Fruit fly (Drosophila melanogaster) whole organism, embryonic: Measurements from ENCODE around the gene Mybbp1A.

Experiments
- CG11093 ChIP-seq: fragments of 200-800 bp; sonication (Bioruptor generic); IDR thresholded peaks from 3 replicates; pipeline ENCODE4 v1.3.6; 2022; ENCODE audit warnings: missing biosample characterization, missing genetic modification characterization
- CG11456 ChIP-seq: fragments of 200-800 bp; sonication (Bioruptor generic); IDR thresholded peaks from 3 replicates; pipeline ENCODE4 v1.3.6; 2022; ENCODE audit warnings: missing biosample characterization, missing genetic modification characterization
- CG12659 ChIP-seq: fragments of 200-800 bp; sonication (Bioruptor generic); optimal IDR thresholded peaks from 3 replicates; lab custom pipeline; 2017; ENCODE audit warnings: mild to moderate bottlenecking, missing biosample characterization, missing genetic modification reagents, missing genetic modification characterization
- CG13287 ChIP-seq: fragments of 200-800 bp; sonication (Bioruptor generic); IDR thresholded peaks from 2 replicates; pipeline ENCODE4 v1.3.6; 2022; ENCODE audit warnings: missing biosample characterization, missing genetic modification characterization; ENCODE audit not compliant: partially characterized antibody
- CG13775 ChIP-seq: fragments of 200-800 bp; sonication (Bioruptor generic); optimal IDR thresholded peaks from 3 replicates; lab custom pipeline; 2017; ENCODE audit warnings: missing biosample characterization, mild to moderate bottlenecking, missing genetic modification characterization
- CG14710 ChIP-seq: fragments of 200-800 bp; sonication (Bioruptor generic); optimal IDR thresholded peaks from 3 replicates; lab custom pipeline; 2019; ENCODE audit warnings: missing biosample characterization, mild to moderate bottlenecking, missing genetic modification characterization, moderate library complexity
- CG14860 ChIP-seq: fragments of 200-800 bp; sonication (Bioruptor generic); IDR thresholded peaks from 3 replicates; pipeline ENCODE4 v1.3.6; 2022; ENCODE audit warnings: missing biosample characterization, missing genetic modification characterization; ENCODE audit not compliant: partially characterized antibody
- CG1603 ChIP-seq: fragments of 200-800 bp; sonication (Bioruptor generic); optimal IDR thresholded peaks from 2 replicates; lab custom pipeline; 2019; ENCODE audit warnings: missing biosample characterization, mild to moderate bottlenecking, missing genetic modification characterization, moderate library complexity
- CG16813 ChIP-seq: fragments of 200-800 bp; sonication (Bioruptor generic); IDR thresholded peaks from 3 replicates; pipeline ENCODE4 v1.3.6; 2022; ENCODE audit warnings: missing biosample characterization, missing genetic modification characterization; ENCODE audit not compliant: partially characterized antibody
- CG17361 ChIP-seq: fragments of 200-800 bp; sonication (Bioruptor generic); IDR thresholded peaks from 3 replicates; pipeline ENCODE4 v1.3.6; 2022; ENCODE audit warnings: missing biosample characterization, missing genetic modification characterization
- CG2116 ChIP-seq: fragments of 200-800 bp; sonication (Bioruptor generic); optimal IDR thresholded peaks from 3 replicates; lab custom pipeline; 2018; ENCODE audit warnings: missing biosample characterization, mild to moderate bottlenecking, missing genetic modification characterization
- CG30020 ChIP-seq: fragments of 200-800 bp; optimal IDR thresholded peaks from 2 replicates; lab custom pipeline; 2019; ENCODE audit warnings: missing biosample characterization, mild to moderate bottlenecking, missing genetic modification characterization, moderate library complexity
- CG3163 ChIP-seq: fragments of 200-800 bp; sonication (Bioruptor generic); optimal IDR thresholded peaks from 3 replicates; lab custom pipeline; 2016; ENCODE audit warnings: missing biosample characterization, missing genetic modification characterization
- CG34224 ChIP-seq: fragments of 200-800 bp; sonication (Bioruptor generic); IDR thresholded peaks from 3 replicates; pipeline ENCODE4 v1.3.6; 2022; ENCODE audit warnings: missing biosample characterization, missing genetic modification characterization; ENCODE audit not compliant: partially characterized antibody
- CG3847 ChIP-seq: fragments of 200-800 bp; sonication (Bioruptor generic); IDR thresholded peaks from 2 replicates; pipeline ENCODE4 v1.3.6; 2022; ENCODE audit warnings: missing biosample characterization, missing genetic modification characterization
- CG42726 ChIP-seq: fragments of 200-800 bp; sonication (Bioruptor generic); IDR thresholded peaks from 2 replicates; pipeline ENCODE4 v1.3.6; 2022; ENCODE audit warnings: missing biosample characterization, missing genetic modification characterization; ENCODE audit not compliant: partially characterized antibody
- CG7963 ChIP-seq: fragments of 200-800 bp; sonication (Bioruptor generic); IDR thresholded peaks from 3 replicates; pipeline ENCODE4 v1.3.6; 2022; ENCODE audit warnings: missing biosample characterization, missing genetic modification characterization; ENCODE audit not compliant: partially characterized antibody
- CG9797 ChIP-seq: fragments of 200-800 bp; sonication (Bioruptor generic); optimal IDR thresholded peaks from 3 replicates; lab custom pipeline; 2018; ENCODE audit warnings: missing biosample characterization, mild to moderate bottlenecking, missing genetic modification characterization
- Ets65A ChIP-seq: fragments of 200-800 bp; sonication (Bioruptor generic); peaks from one replicate; lab custom pipeline; 2016; ENCODE audit warnings: missing biosample characterization, missing genetic modification characterization
- HLH4C ChIP-seq: fragments of 200-800 bp; sonication (Bioruptor generic); IDR thresholded peaks from 3 replicates; pipeline ENCODE4 v1.3.6; 2022; ENCODE audit warnings: missing biosample characterization, missing genetic modification characterization; ENCODE audit not compliant: partially characterized antibody
- Hr78 ChIP-seq, 2 experiments: fragments of 200-800 bp in 1 of 2; fragments of >200 bp in 1 of 2; sonication (Bioruptor generic) in 1 of 2; optimal IDR thresholded peaks; 2 replicates each; lab custom pipeline; 2017 to 2019; ENCODE audit warnings: missing biosample characterization in 2 of 2, missing genetic modification characterization in 2 of 2, mild to moderate bottlenecking in 1 of 2, moderate library complexity in 1 of 2
- Lhr ChIP-seq: fragments of 200-800 bp; sonication (Bioruptor generic); optimal IDR thresholded peaks from 3 replicates; lab custom pipeline; 2017; ENCODE audit warnings: mild to moderate bottlenecking, missing biosample characterization, missing genetic modification reagents, missing genetic modification characterization
- Sin3A ChIP-seq: fragments of >200 bp; optimal IDR thresholded peaks from 2 replicates; lab custom pipeline; 2018
- Sry-δ ChIP-seq: fragments of 200-800 bp; sonication (Bioruptor generic); optimal IDR thresholded peaks from 2 replicates; lab custom pipeline; 2016; ENCODE audit warnings: missing biosample characterization, missing genetic modification characterization
- amos ChIP-seq: fragments of 200-800 bp; sonication (Bioruptor generic); IDR thresholded peaks from 2 replicates; pipeline ENCODE4 v1.3.6; 2022; ENCODE audit warnings: missing biosample characterization, missing genetic modification characterization; ENCODE audit not compliant: partially characterized antibody
- ato ChIP-seq: fragments of 200-800 bp; sonication (Bioruptor generic); IDR thresholded peaks from 2 replicates; pipeline ENCODE4 v1.3.6; 2022; ENCODE audit warnings: missing biosample characterization, missing genetic modification characterization; ENCODE audit not compliant: partially characterized antibody
- bowl ChIP-seq: fragments of 200-800 bp; sonication (Bioruptor generic); IDR thresholded peaks from 2 replicates; pipeline ENCODE4 v1.3.6; 2022; ENCODE audit warnings: missing biosample characterization, missing genetic modification characterization
- chinmo ChIP-seq: fragments of 200-800 bp; sonication (Bioruptor generic); IDR thresholded peaks from 4 replicates; pipeline ENCODE4 v1.3.6; 2022; ENCODE audit warnings: missing biosample characterization, missing genetic modification characterization; ENCODE audit not compliant: partially characterized antibody
- knrl ChIP-seq: fragments of 200-800 bp; sonication (Bioruptor generic); IDR thresholded peaks from 3 replicates; pipeline ENCODE4 v1.3.6; 2022; ENCODE audit warnings: missing biosample characterization, missing genetic modification characterization; ENCODE audit not compliant: partially characterized antibody
- lola ChIP-seq, 3 experiments: fragments of >200 bp in 2 of 3; fragments of 200-800 bp in 1 of 3; sonication (Bioruptor generic) in 1 of 3; optimal IDR thresholded peaks; 2 replicates each; lab custom pipeline; 2017 to 2019; ENCODE audit warnings: missing biosample characterization in 3 of 3, missing genetic modification characterization in 3 of 3, mild to moderate bottlenecking in 1 of 3, moderate library complexity in 1 of 3
- nmo ChIP-seq: fragments of 200-800 bp; sonication (Bioruptor generic); optimal IDR thresholded peaks from 2 replicates; lab custom pipeline; 2018; ENCODE audit warnings: missing biosample characterization, mild to moderate bottlenecking, missing genetic modification characterization, moderate library complexity
- repo ChIP-seq: fragments of 200-800 bp; sonication (Bioruptor generic); optimal IDR thresholded peaks from 2 replicates; lab custom pipeline; 2016; ENCODE audit warnings: missing biosample characterization, missing genetic modification characterization
- sna ChIP-seq: fragments of 200-800 bp; sonication (Bioruptor generic); IDR thresholded peaks from 2 replicates; pipeline ENCODE4 v1.3.6; 2022; ENCODE audit warnings: missing biosample characterization, missing genetic modification characterization; ENCODE audit not compliant: partially characterized antibody
- ssp ChIP-seq: fragments of 200-800 bp; sonication (Bioruptor generic); IDR thresholded peaks from 2 replicates; pipeline ENCODE4 v1.3.6; 2022; ENCODE audit warnings: missing biosample characterization, missing genetic modification characterization
- sug ChIP-seq: fragments of 200-800 bp; optimal IDR thresholded peaks from 2 replicates; lab custom pipeline; 2019; ENCODE audit warnings: missing biosample characterization, mild to moderate bottlenecking, missing genetic modification characterization, moderate library complexity
- tna ChIP-seq: fragments of 200-800 bp; sonication (Bioruptor generic); IDR thresholded peaks from 2 replicates; pipeline ENCODE4 v1.3.6; 2022; ENCODE audit warnings: missing biosample characterization, missing genetic modification characterization; ENCODE audit not compliant: partially characterized antibody
- trh ChIP-seq: fragments of 200-800 bp; sonication (Bioruptor generic); optimal IDR thresholded peaks from 2 replicates; lab custom pipeline; 2016; ENCODE audit warnings: missing biosample characterization, missing genetic modification characterization

The Mybbp1A gene

DNA sequence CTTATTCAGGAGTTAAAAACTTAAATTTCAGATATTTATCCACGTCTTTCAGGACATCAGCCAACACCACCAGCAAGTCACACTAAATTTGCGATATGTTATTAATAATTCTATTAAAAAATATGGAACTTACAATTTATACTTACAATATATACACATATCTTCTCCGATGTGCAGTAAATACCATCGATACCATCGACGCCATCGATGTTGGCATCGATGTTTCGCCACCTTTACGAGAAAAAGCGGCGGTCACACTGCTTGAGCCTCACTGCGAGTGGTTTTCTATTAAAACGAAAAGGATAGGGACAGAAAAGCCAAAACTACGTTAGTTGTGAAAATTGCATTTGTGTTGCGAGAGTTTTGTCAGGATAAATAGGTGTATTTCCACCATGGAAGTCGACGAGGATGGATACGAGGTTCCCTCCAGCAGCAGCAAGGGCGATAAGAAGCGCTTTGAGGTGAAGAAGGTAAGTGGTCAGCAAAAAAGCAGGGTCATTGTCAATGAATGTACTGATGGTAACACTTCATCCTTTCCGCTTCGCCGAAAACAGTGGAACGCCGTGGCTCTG, 17.6 kb downstream of the Mybbp1A start, which contains the start of gene Roc1a (continued):
- peak; percentile 45 for TF ChIP-seq Sin3A (lab: Kevin White, UChicago)
- TF ChIP-seq Hr78 (GFP tag; optimal IDR thresholded peaks at IDR 0.05; lab: Kevin White, UChicago) = no peak
- TF ChIP-seq CG3847 = 0 out of 2 replicates have a peak, but pooled peaks have one; percentile 22
- TF ChIP-seq CG34224 = peak; percentile 25; the same call in 2 of the 3 replicates
- TF ChIP-seq CG16813 (GFP tag; lab: Robert Waterston, UW) = peak; percentile 73
- peak; percentile 25 for TF ChIP-seq CG30020 (tag; lab: Kevin White, UChicago)
- no peak for TF ChIP-seq Lhr
- TF ChIP-seq CG14860 (GFP tag; lab: Robert Waterston, UW) = peak; percentile 76
- TF ChIP-seq sug (tag; lab: Kevin White, UChicago) = peak; percentile 9
- TF ChIP-seq ato (GFP tag; lab: Robert Waterston, UW) = peak; percentile 46
- TF ChIP-seq CG11093 (GFP tag; lab: Robert Waterston, UW) = no peak
- TF ChIP-seq CG3163 (GFP tag; lab: Kevin White, UChicago) = no peak
- TF ChIP-seq knrl (GFP tag; lab: Robert Waterston, UW) = peak; percentile 75
- TF ChIP-seq CG7963 (GFP tag; lab: Robert Waterston, UW) = peak; percentile 78
- no peak for TF ChIP-seq bowl
- TF ChIP-seq chinmo (GFP tag; lab: Robert Waterston, UW) = peak; percentile 79; the same call in 3 of the 4 replicates
- peak; percentile 88 for TF ChIP-seq amos (GFP tag; lab: Robert Waterston, UW)
- TF ChIP-seq tna = peak; percentile 49; the same call in 1 of the 2 replicates
- peak; percentile 53 for TF ChIP-seq Sry-δ (GFP tag; lab: Kevin White, UChicago)
- TF ChIP-seq CG13287 (GFP tag; lab: Robert Waterston, UW) = peak; percentile 71
- TF ChIP-seq CG11456 (GFP tag; lab: Robert Waterston, UW) = 0 out of 3 replicates have a peak, but pooled peaks have one; percentile 20
- TF ChIP-seq CG12659 (GFP tag; lab: Kevin White, UChicago) = peak; percentile 1
- TF ChIP-seq repo (GFP tag; lab: Kevin White, UChicago) = no peak
- TF ChIP-seq ssp (GFP tag; lab: Robert Waterston, UW) = 0 out of 2 replicates have a peak, but pooled peaks have one; percentile 9
- peak; percentile 85 for TF ChIP-seq CG42726 (GFP tag; lab: Robert Waterston, UW)
- TF ChIP-seq nmo (GFP tag; lab: Kevin White, UChicago) = peak; percentile 23
- peak in 1 of 3 experiments; percentile 13 for TF ChIP-seq lola (GFP tag; optimal IDR thresholded peaks at IDR 0.05; lab: Kevin White, UChicago)
- TF ChIP-seq CG13775 (GFP tag; lab: Kevin White, UChicago) = peak; percentile 45
- peak; percentile 15; the same call in 1 of the 2 replicates for TF ChIP-seq sna (GFP tag; lab: Robert Waterston, UW)
- TF ChIP-seq CG1603 (tag; lab: Kevin White, UChicago) = peak; percentile 36
- no peak for TF ChIP-seq trh (GFP tag; lab: Kevin White, UChicago)
- TF ChIP-seq CG2116 (GFP tag; lab: Kevin White, UChicago) = peak; percentile 15
- TF ChIP-seq HLH4C = peak; percentile 59
- peak; percentile 86 for TF ChIP-seq Ets65A (GFP tag; lab: Kevin White, UChicago)
- peak; percentile 59; the same call in 1 of the 3 replicates for TF ChIP-seq CG17361 (GFP tag; lab: Robert Waterston, UW)
- TF ChIP-seq CG14710 = peak; percentile 32
- peak; percentile 59 for TF ChIP-seq CG9797 (GFP tag; lab: Kevin White, UChicago)
- TF ChIP-seq, all 482 proteins: peak for 72
